Fruit fly (Drosophila melanogaster) whole organism, embryonic: ENCODE results near the gene Atx-1.
A peak's percentile ranks its signal among the peaks of the same experiment; 100 is the strongest.

Experiments used
- Abd-B ChIP-seq: fragments of 200-800 bp; sonication (Bioruptor generic); optimal IDR thresholded peaks from 2 replicates; lab custom pipeline; 2018; ENCODE audit warnings: missing biosample characterization, mild to moderate bottlenecking, missing genetic modification characterization, moderate library complexity
- CG11398 ChIP-seq: fragments of 200-800 bp; sonication (Bioruptor generic); optimal IDR thresholded peaks from 2 replicates; lab custom pipeline; 2016; ENCODE audit warnings: missing biosample characterization, missing genetic modification characterization
- CG11723 ChIP-seq: fragments of 200-800 bp; sonication (Bioruptor generic); optimal IDR thresholded peaks from 2 replicates; lab custom pipeline; 2017; ENCODE audit warnings: missing biosample characterization, mild to moderate bottlenecking, missing genetic modification characterization
- CG12155 ChIP-seq: fragments of 200-800 bp; sonication (Bioruptor generic); optimal IDR thresholded peaks from 3 replicates; lab custom pipeline; 2016; ENCODE audit warnings: missing biosample characterization, missing genetic modification characterization
- CG12299 ChIP-seq: fragments of 200-800 bp; sonication (Bioruptor generic); optimal IDR thresholded peaks from 2 replicates; lab custom pipeline; 2018; ENCODE audit warnings: missing biosample characterization, mild to moderate bottlenecking, missing genetic modification characterization
- CG1233 ChIP-seq: fragments of 200-800 bp; sonication (Bioruptor generic); optimal IDR thresholded peaks from 4 replicates; lab custom pipeline; 2018; ENCODE audit warnings: missing biosample characterization, mild to moderate bottlenecking, missing genetic modification characterization
- CG13894 ChIP-seq: fragments of 200-800 bp; sonication (Bioruptor generic); optimal IDR thresholded peaks from 3 replicates; lab custom pipeline; 2018; ENCODE audit warnings: missing biosample characterization, mild to moderate bottlenecking, missing genetic modification characterization, moderate library complexity
- CG14667 ChIP-seq: fragments of 200-800 bp; sonication (Bioruptor generic); IDR thresholded peaks from 2 replicates; pipeline ENCODE4 v1.3.6; 2022; ENCODE audit warnings: missing biosample characterization, missing genetic modification characterization
- CG1603 ChIP-seq: fragments of 200-800 bp; sonication (Bioruptor generic); optimal IDR thresholded peaks from 2 replicates; lab custom pipeline; 2019; ENCODE audit warnings: missing biosample characterization, mild to moderate bottlenecking, missing genetic modification characterization, moderate library complexity
- CG17612 ChIP-seq: fragments of 200-800 bp; sonication (Bioruptor generic); IDR thresholded peaks from 2 replicates; pipeline ENCODE4 v1.3.6; 2022; ENCODE audit warnings: missing biosample characterization, missing genetic modification characterization
- CG18011 ChIP-seq: fragments of 200-800 bp; sonication (Bioruptor generic); optimal IDR thresholded peaks from 2 replicates; lab custom pipeline; 2017; ENCODE audit warnings: missing biosample characterization, missing genetic modification characterization, mild to moderate bottlenecking, moderate library complexity, missing genotype
- CG18262 ChIP-seq: fragments of 200-800 bp; optimal IDR thresholded peaks from 3 replicates; lab custom pipeline; 2019; ENCODE audit warnings: missing biosample characterization, mild to moderate bottlenecking, missing genetic modification characterization, moderate library complexity
- CG2199 ChIP-seq: fragments of 200-800 bp; sonication (Bioruptor generic); IDR thresholded peaks from 3 replicates; pipeline ENCODE4 v1.3.6; 2022; ENCODE audit warnings: missing biosample characterization, missing genetic modification characterization
- CG31388 ChIP-seq: fragments of 200-800 bp; sonication (Bioruptor generic); optimal IDR thresholded peaks from 2 replicates; lab custom pipeline; 2016; ENCODE audit warnings: missing biosample characterization, missing genetic modification characterization
- CG3281 ChIP-seq: fragments of 200-800 bp; sonication (Bioruptor generic); optimal IDR thresholded peaks from 3 replicates; lab custom pipeline; 2017; ENCODE audit warnings: missing biosample characterization, mild to moderate bottlenecking, missing genetic modification characterization
- CG7786 ChIP-seq: fragments of 200-800 bp; sonication (Bioruptor generic); optimal IDR thresholded peaks from 2 replicates; lab custom pipeline; 2016; ENCODE audit warnings: missing biosample characterization, missing genetic modification characterization
- CG8944 ChIP-seq: fragments of 200-800 bp; sonication (Bioruptor generic); optimal IDR thresholded peaks from 3 replicates; lab custom pipeline; 2016; ENCODE audit warnings: missing biosample characterization, missing genetic modification characterization
- CTCF ChIP-seq: fragments of 200-800 bp; sonication (Bioruptor generic); optimal IDR thresholded peaks from 2 replicates; lab custom pipeline; 2017; ENCODE audit warnings: missing biosample characterization, mild to moderate bottlenecking, missing genetic modification characterization, moderate library complexity
- CrebB ChIP-seq: fragments of 200-800 bp; sonication (Bioruptor generic); optimal IDR thresholded peaks from 3 replicates; lab custom pipeline; 2018; ENCODE audit warnings: missing biosample characterization, mild to moderate bottlenecking, missing genetic modification characterization
- Drgx ChIP-seq: fragments of 200-800 bp; sonication (Bioruptor generic); IDR thresholded peaks from 2 replicates; pipeline ENCODE4 v1.3.6; 2022; ENCODE audit warnings: missing biosample characterization, missing genetic modification characterization
- E2f2 ChIP-seq: fragments of 200-800 bp; sonication (Bioruptor generic); IDR thresholded peaks from 2 replicates; pipeline ENCODE4 v1.3.6; 2022; ENCODE audit warnings: missing biosample characterization, missing genetic modification characterization
- Hand ChIP-seq: fragments of 200-800 bp; sonication (Bioruptor generic); optimal IDR thresholded peaks from 2 replicates; lab custom pipeline; 2017; ENCODE audit warnings: mild to moderate bottlenecking, missing biosample characterization, missing genetic modification reagents, missing genetic modification characterization
- HmgD ChIP-seq: fragments of 200-800 bp; sonication (Bioruptor generic); optimal IDR thresholded peaks from 3 replicates; lab custom pipeline; 2016; ENCODE audit warnings: missing biosample characterization, missing genetic modification characterization
- Hmr ChIP-seq: fragments of 200-800 bp; sonication (Bioruptor generic); optimal IDR thresholded peaks from 3 replicates; lab custom pipeline; 2017; ENCODE audit warnings: mild to moderate bottlenecking, missing biosample characterization, missing genetic modification reagents, missing genetic modification characterization
- Hr39 ChIP-seq: fragments of >200 bp; optimal IDR thresholded peaks from 2 replicates; lab custom pipeline; 2017
- Meics ChIP-seq: fragments of 200-800 bp; sonication (Bioruptor generic); optimal IDR thresholded peaks from 2 replicates; lab custom pipeline; 2017; ENCODE audit warnings: missing biosample characterization, mild to moderate bottlenecking, missing genetic modification characterization
- Six4 ChIP-seq: fragments of 200-800 bp; sonication (Bioruptor generic); optimal IDR thresholded peaks from 2 replicates; lab custom pipeline; 2016; ENCODE audit warnings: missing biosample characterization, missing genetic modification characterization
- Sox102F ChIP-seq: fragments of 200-800 bp; sonication (Bioruptor generic); optimal IDR thresholded peaks from 2 replicates; lab custom pipeline; 2018; ENCODE audit warnings: missing biosample characterization, mild to moderate bottlenecking, missing genetic modification characterization, moderate library complexity
- Sry-δ ChIP-seq: fragments of 200-800 bp; sonication (Bioruptor generic); optimal IDR thresholded peaks from 2 replicates; lab custom pipeline; 2016; ENCODE audit warnings: missing biosample characterization, missing genetic modification characterization
- TFAM ChIP-seq: fragments of 200-800 bp; sonication (Bioruptor generic); optimal IDR thresholded peaks from 2 replicates; lab custom pipeline; 2017; ENCODE audit warnings: missing biosample characterization, missing genetic modification characterization, inconsistent platforms
- ab ChIP-seq: fragments of 200-800 bp; sonication (Bioruptor generic); optimal IDR thresholded peaks from 2 replicates; lab custom pipeline; 2016; ENCODE audit warnings: missing biosample characterization, missing genetic modification characterization
- ase ChIP-seq: fragments of 200-800 bp; sonication (Bioruptor generic); IDR thresholded peaks from 3 replicates; pipeline ENCODE4 v1.3.6; 2022; ENCODE audit warnings: missing biosample characterization, missing genetic modification characterization
- bowl ChIP-seq: fragments of 200-800 bp; sonication (Bioruptor generic); IDR thresholded peaks from 2 replicates; pipeline ENCODE4 v1.3.6; 2022; ENCODE audit warnings: missing biosample characterization, missing genetic modification characterization
- btn ChIP-seq: fragments of 200-800 bp; sonication (Bioruptor generic); optimal IDR thresholded peaks from 2 replicates; lab custom pipeline; 2016; ENCODE audit warnings: missing biosample characterization, missing genetic modification characterization
- ci ChIP-seq: fragments of 200-800 bp; sonication (Bioruptor generic); IDR thresholded peaks from 3 replicates; pipeline ENCODE4 v1.3.6; 2022; ENCODE audit warnings: missing biosample characterization, missing genetic modification characterization
- crol ChIP-seq: fragments of 200-800 bp; sonication (Bioruptor generic); IDR thresholded peaks from 2 replicates; pipeline ENCODE4 v1.3.6; 2022; ENCODE audit warnings: missing biosample characterization, missing genetic modification characterization
- crp ChIP-seq, 2 experiments: fragments of 200-800 bp; sonication (Bioruptor generic); optimal IDR thresholded peaks; 2 replicates in 1 of 2; 3 replicates in 1 of 2; lab custom pipeline; 2017; ENCODE audit warnings: missing biosample characterization in 2 of 2, missing genetic modification characterization in 2 of 2, mild to moderate bottlenecking in 1 of 2, moderate library complexity in 1 of 2
- dm ChIP-seq: fragments of 200-800 bp; sonication (Bioruptor generic); optimal IDR thresholded peaks from 3 replicates; lab custom pipeline; 2016; ENCODE audit warnings: missing biosample characterization, missing genetic modification characterization
- hkb ChIP-seq, 2 experiments: fragments of 200-800 bp in 1 of 2; fragments of >200 bp in 1 of 2; sonication (Bioruptor generic) in 1 of 2; IDR thresholded peaks in 1 of 2; optimal IDR thresholded peaks in 1 of 2; 2 replicates each; pipeline versions ENCODE4 v1.3.6 to Lab custom; 2017 to 2022; ENCODE audit warnings: missing biosample characterization in 1 of 2, missing genetic modification characterization in 1 of 2
- maf-S ChIP-seq: fragments of 200-800 bp; sonication (Bioruptor generic); optimal IDR thresholded peaks from 2 replicates; lab custom pipeline; 2016; ENCODE audit warnings: missing biosample characterization, missing genetic modification characterization
- nom ChIP-seq: fragments of 200-800 bp; sonication (Bioruptor generic); optimal IDR thresholded peaks from 2 replicates; lab custom pipeline; 2017; ENCODE audit warnings: missing biosample characterization, missing genetic modification characterization, mild to moderate bottlenecking, moderate library complexity, missing genetic modification reagents
- pfk ChIP-seq: fragments of 200-800 bp; sonication (Bioruptor generic); optimal IDR thresholded peaks from 2 replicates; lab custom pipeline; 2018; ENCODE audit warnings: missing biosample characterization, mild to moderate bottlenecking, missing genetic modification characterization, moderate library complexity
- phol ChIP-seq: fragments of 200-800 bp; sonication (Bioruptor generic); optimal IDR thresholded peaks from 3 replicates; lab custom pipeline; 2018; ENCODE audit warnings: missing biosample characterization, mild to moderate bottlenecking, missing genetic modification characterization, moderate library complexity
- psq ChIP-seq: fragments of 200-800 bp; sonication (Bioruptor generic); optimal IDR thresholded peaks from 2 replicates; lab custom pipeline; 2017; ENCODE audit warnings: missing biosample characterization, missing genetic modification characterization
- ro ChIP-seq: fragments of 200-800 bp; sonication (Bioruptor generic); IDR thresholded peaks from 2 replicates; pipeline ENCODE4 v1.3.6; 2022; ENCODE audit warnings: missing biosample characterization, missing genetic modification characterization
- scrt ChIP-seq: fragments of 200-800 bp; sonication (Bioruptor generic); optimal IDR thresholded peaks from 2 replicates; lab custom pipeline; 2018; ENCODE audit warnings: missing biosample characterization, mild to moderate bottlenecking, missing genetic modification characterization, moderate library complexity
- sima ChIP-seq: fragments of 200-800 bp; sonication (Bioruptor generic); optimal IDR thresholded peaks from 2 replicates; lab custom pipeline; 2016; ENCODE audit warnings: missing biosample characterization, missing genetic modification characterization
- tx ChIP-seq: fragments of 200-800 bp; sonication (Bioruptor generic); optimal IDR thresholded peaks from 2 replicates; lab custom pipeline; 2016; ENCODE audit warnings: missing biosample characterization, missing genetic modification characterization
- unpg ChIP-seq: fragments of 200-800 bp; sonication (Bioruptor generic); optimal IDR thresholded peaks from 3 replicates; lab custom pipeline; 2018; ENCODE audit warnings: missing biosample characterization, mild to moderate bottlenecking, missing genetic modification characterization, moderate library complexity
- zfh2 ChIP-seq: fragments of 200-800 bp; sonication (Bioruptor generic); optimal IDR thresholded peaks from 2 replicates; lab custom pipeline; 2016; ENCODE audit warnings: missing biosample characterization, missing genetic modification characterization

Atx-1 gene

DNA sequence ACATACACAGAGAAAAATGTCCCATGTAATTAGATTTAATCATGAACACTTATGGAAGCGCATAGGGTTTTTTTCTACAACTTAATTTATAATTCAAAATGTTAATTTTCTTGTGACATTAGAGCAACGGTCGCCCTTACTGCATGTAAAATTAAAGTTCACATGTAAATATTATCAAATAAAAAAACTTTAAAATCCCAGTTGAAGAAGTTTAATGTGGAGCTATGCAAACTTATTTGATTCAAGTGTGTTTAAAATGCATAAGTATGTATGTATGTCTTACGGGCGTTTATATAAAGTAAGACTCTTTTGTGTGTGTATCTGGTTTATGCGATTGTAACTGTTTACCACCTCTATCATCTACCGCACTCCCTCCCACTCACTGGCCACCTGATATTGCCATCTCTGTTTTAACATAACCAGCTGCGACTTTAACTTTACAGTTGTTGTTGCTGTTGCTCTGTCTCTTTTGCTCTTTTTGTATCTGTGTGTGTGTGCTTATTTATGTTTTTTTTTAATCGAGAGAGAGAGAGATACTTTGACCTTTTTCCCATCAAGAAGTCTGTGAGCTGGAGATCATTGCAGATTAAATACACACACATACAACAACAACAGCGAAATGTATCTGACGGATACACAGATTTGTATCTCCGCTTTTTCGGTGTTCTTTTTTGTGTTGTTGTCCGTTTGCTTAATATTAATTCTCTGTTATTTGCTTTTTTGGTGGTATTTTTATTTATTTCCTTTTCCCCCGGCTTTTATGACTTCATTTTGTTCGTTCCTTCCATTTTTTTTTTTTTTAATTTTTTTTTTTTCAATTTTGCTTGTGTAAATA is 32.6 kb downstream of the Atx-1 start (continued):
- TF ChIP-seq Meics (peak; percentile 75), CG1603 (peak; percentile 36), CG1233 (GFP tag; lab: Kevin White, UChicago) (peak; percentile 82), Abd-B (GFP tag; lab: Kevin White, UChicago) (peak; percentile 95), CG17612 (GFP tag; lab: Robert Waterston, UW) (no peak), Hand (GFP tag; lab: Kevin White, UChicago) (peak; percentile 74), Hr39 (lab: Kevin White, UChicago) (no peak), Sry-δ (GFP tag; lab: Kevin White, UChicago) (peak; percentile 60), crol (GFP tag; lab: Robert Waterston, UW) (no peak), E2f2 (GFP tag; lab: Robert Waterston, UW) (peak; percentile 74), CG8944 (GFP tag; lab: Kevin White, UChicago) (peak; percentile 67), CG11723 (GFP tag; lab: Kevin White, UChicago) (peak; percentile 78), CG31388 (GFP tag; lab: Kevin White, UChicago) (no peak), ase (no peak), Drgx (GFP tag; lab: Robert Waterston, UW) (peak; percentile 71), TFAM (GFP tag; lab: Kevin White, UChicago) (no peak), CG13894 (tag; lab: Kevin White, UChicago) (peak; percentile 57), sima (GFP tag; lab: Kevin White, UChicago) (peak; percentile 59), CG11398 (GFP tag; lab: Kevin White, UChicago) (no peak), Six4 (GFP tag; lab: Kevin White, UChicago) (peak; percentile 27), pfk (GFP tag; lab: Kevin White, UChicago) (peak; percentile 43), crp (GFP tag; optimal IDR thresholded peaks at IDR 0.05; lab: Kevin White, UChicago) (peak in 1 of 2 experiments; percentile 51), CrebB (peak; percentile 71), btn (GFP tag; lab: Kevin White, UChicago) (peak; percentile 14), CG18011 (peak; percentile 50), tx (GFP tag; lab: Kevin White, UChicago) (peak; percentile 84), nom (GFP tag; lab: Kevin White, UChicago) (peak; percentile 85), CG12299 (tag; lab: Kevin White, UChicago) (peak; percentile 88), bowl (GFP tag; lab: Robert Waterston, UW) (no peak), Hmr (GFP tag; lab: Kevin White, UChicago) (peak; percentile 91), HmgD (no peak), hkb (optimal IDR thresholded peaks at IDR 0.05; lab: Kevin White, UChicago) (no peak), hkb (GFP tag; IDR thresholded peaks at IDR 0.05; lab: Robert Waterston, UW) (peak; percentile 65), zfh2 (GFP tag; lab: Kevin White, UChicago) (peak; percentile 60), CG12155 (GFP tag; lab: Kevin White, UChicago) (peak; percentile 53), ab (peak; percentile 50), maf-S (GFP tag; lab: Kevin White, UChicago) (peak; percentile 71), phol (peak; percentile 91), unpg (peak; percentile 94), scrt (peak; percentile 68), ro (no peak), CG2199 (GFP tag; lab: Robert Waterston, UW) (peak; percentile 86; the same call in 1 of the 3 replicates), psq (GFP tag; lab: Kevin White, UChicago) (peak; percentile 50), CTCF (GFP tag; lab: Kevin White, UChicago) (peak; percentile 52), CG14667 (GFP tag; lab: Robert Waterston, UW) (peak; percentile 51), CG3281 (GFP tag; lab: Kevin White, UChicago) (peak; percentile 74), Sox102F (GFP tag; lab: Kevin White, UChicago) (peak; percentile 96), CG18262 (tag; lab: Kevin White, UChicago) (peak; percentile 89), CG7786 (peak; percentile 75), dm (GFP tag; lab: Kevin White, UChicago) (peak; percentile 60), ci (peak; percentile 80)
